Worm (Caenorhabditis elegans): Measurements from ENCODE around the gene C23H5.8.

C23H5.8 gene

ce11 chrIV:2128761-2129160, 15.5 kb upstream of the C23H5.8 start, which contains the start of gene grl-20:
TSS of gene grl-20 (minus strand) at chrIV:2128861.
- TF ChIP-seq ceh-82 (tag; optimal IDR thresholded peaks at IDR 0.05): no peak

DNA sequence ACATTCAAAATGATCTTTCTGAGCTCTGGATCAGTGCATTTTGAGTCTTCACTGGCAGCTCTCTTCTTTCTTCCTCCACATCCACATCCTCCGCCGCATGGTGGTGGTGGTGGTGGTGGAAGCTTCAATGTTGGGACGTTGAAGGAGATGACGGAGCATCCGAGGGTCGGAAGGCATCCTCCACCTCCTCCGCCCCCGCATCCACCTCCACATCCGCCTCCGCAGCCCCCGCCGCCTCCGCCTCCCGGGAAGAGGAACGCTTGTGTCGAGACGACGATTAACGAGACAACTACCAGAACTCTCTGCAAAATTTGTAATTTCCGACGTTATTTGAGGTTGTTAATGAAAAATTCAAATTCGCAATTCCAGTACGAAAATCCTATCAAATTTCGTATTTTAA, 14.2 kb upstream of the C23H5.8 start:
- no peak for TF ChIP-seq ceh-90 (tag; optimal IDR thresholded peaks at IDR 0.05)
- TF ChIP-seq nhr-20 (tag; optimal IDR thresholded peaks at IDR 0.05): no peak
- TF ChIP-seq ceh-8 (GFP tag; optimal IDR thresholded peaks at IDR 0.05): peak; percentile 42
- no peak for TF ChIP-seq efl-1 (optimal IDR thresholded peaks at IDR 0.05)
- TF ChIP-seq efl-1 (GFP tag; optimal IDR thresholded peaks at IDR 0.05 in 1 of 2): peak in 1 of 2 experiments; percentile 35

DNA sequence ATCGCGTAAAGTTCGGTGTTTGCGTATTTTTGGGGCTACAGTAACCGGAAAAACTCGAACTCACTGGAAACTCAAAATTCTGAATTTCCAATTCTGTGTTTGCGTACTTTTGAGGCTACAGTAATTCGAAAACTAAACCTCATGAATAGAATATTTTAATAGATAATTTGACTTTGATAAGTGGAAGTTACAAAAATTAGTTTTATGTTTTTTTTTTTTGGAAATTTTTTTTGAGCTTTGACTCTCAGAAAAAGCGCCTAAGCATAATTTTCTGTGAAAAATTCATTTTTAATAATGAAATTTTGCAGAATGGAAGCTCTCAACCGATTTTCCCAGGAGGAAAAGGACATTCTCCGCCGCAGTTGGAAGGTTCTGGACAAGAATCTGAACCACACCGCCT, 9.3 kb upstream of the C23H5.8 start, which contains the start of gene glb-7:
glb-7 (plus strand) TSS at position 301 of the 400 bp plus-strand sequence.
- no peak for TF ChIP-seq nhr-20 (tag; optimal IDR thresholded peaks at IDR 0.05)
- no peak for TF ChIP-seq F16B12.6 (tag; optimal IDR thresholded peaks at IDR 0.05)
- no peak for TF ChIP-seq snpc-4 (tag; optimal IDR thresholded peaks at IDR 0.05)
- no peak for TF ChIP-seq fos-1 (tag; optimal IDR thresholded peaks at IDR 0.05)
- TF ChIP-seq ces-1 (GFP tag; optimal IDR thresholded peaks at IDR 0.05): no peak
- no peak for TF ChIP-seq egl-13 (tag; optimal IDR thresholded peaks at IDR 0.05)
- no peak for TF ChIP-seq irx-1 (tag; optimal IDR thresholded peaks at IDR 0.05)
- TF ChIP-seq fkh-10 (GFP tag; optimal IDR thresholded peaks at IDR 0.05): no peak
- no peak for TF ChIP-seq hpl-2 (GFP tag; optimal IDR thresholded peaks at IDR 0.05)
- TF ChIP-seq grh-1 (GFP tag; IDR thresholded peaks at IDR 0.05): no peak
- TF ChIP-seq vab-15 (tag; optimal IDR thresholded peaks at IDR 0.05): no peak
- TF ChIP-seq lir-3 (tag; optimal IDR thresholded peaks at IDR 0.05; ENCODE audit: poor library complexity): no peak
- no peak for TF ChIP-seq alr-1 (tag; optimal IDR thresholded peaks at IDR 0.05; ENCODE audit: borderline replicate concordance)
- no peak for TF ChIP-seq mef-2 (tag; optimal IDR thresholded peaks at IDR 0.05)
- no peak for TF ChIP-seq ets-5 (GFP tag; IDR thresholded peaks at IDR 0.05)
- TF ChIP-seq xbp-1 (tag; optimal IDR thresholded peaks at IDR 0.05): no peak
- no peak for TF ChIP-seq nhr-237 (tag; optimal IDR thresholded peaks at IDR 0.05)
- no peak for TF ChIP-seq dpl-1 (GFP tag; optimal IDR thresholded peaks at IDR 0.05)
- TF ChIP-seq nhr-90 (tag; optimal IDR thresholded peaks at IDR 0.05; ENCODE audit: poor library complexity): no peak
- no peak for TF ChIP-seq unc-30 (tag; optimal IDR thresholded peaks at IDR 0.05)

ce11 chrIV:2117268-2117667, 4.1 kb upstream of the C23H5.8 start:
- no peak for TF ChIP-seq egl-27 (tag; optimal IDR thresholded peaks at IDR 0.05)
- peak; percentile 90 for TF ChIP-seq dsc-1 (tag; optimal IDR thresholded peaks at IDR 0.05)
- TF ChIP-seq pax-3 (tag; optimal IDR thresholded peaks at IDR 0.05): no peak
- no peak for TF ChIP-seq ceh-8 (GFP tag; optimal IDR thresholded peaks at IDR 0.05)

- TF ChIP-seq lin-15B (tag; optimal IDR thresholded peaks at IDR 0.05): no peak
- no peak for TF ChIP-seq C04F5.9 (tag; optimal IDR thresholded peaks at IDR 0.05)
- TF ChIP-seq ceh-82 (tag; optimal IDR thresholded peaks at IDR 0.05): no peak
- TF ChIP-seq grh-1 (GFP tag; IDR thresholded peaks at IDR 0.05): no peak
- TF ChIP-seq unc-86 (tag; optimal IDR thresholded peaks at IDR 0.05): no peak
- no peak for TF ChIP-seq vab-15 (tag; optimal IDR thresholded peaks at IDR 0.05)
- TF ChIP-seq egl-27 (tag; optimal IDR thresholded peaks at IDR 0.05): no peak
- no peak for TF ChIP-seq lin-13 (GFP tag; optimal IDR thresholded peaks at IDR 0.05)
- no peak for TF ChIP-seq efl-1 (optimal IDR thresholded peaks at IDR 0.05)
- no peak for TF ChIP-seq efl-1 (GFP tag; optimal IDR thresholded peaks at IDR 0.05 in 1 of 2)
- TF ChIP-seq nhr-28 (tag; optimal IDR thresholded peaks at IDR 0.05): no peak
- no peak for TF ChIP-seq nhr-12 (tag; optimal IDR thresholded peaks at IDR 0.05)
- no peak for TF ChIP-seq zip-4 (GFP tag; optimal IDR thresholded peaks at IDR 0.05)
- TF ChIP-seq ceh-90 (tag; optimal IDR thresholded peaks at IDR 0.05): no peak
- TF ChIP-seq nhr-237 (tag; optimal IDR thresholded peaks at IDR 0.05): no peak
- no peak for TF ChIP-seq nhr-77 (tag; optimal IDR thresholded peaks at IDR 0.05)
Observed at ce11 chrIV:2114337-2114736, 1.1 kb upstream of the C23H5.8 start, which contains the start of gene xbx-4. TSS of gene xbx-4 (plus strand) at chrIV:2114637.
